Worm (Caenorhabditis elegans) whole organism, young adult: ENCODE measurements around the gene gba-2.
"Not testable (repeated sequence)": the region's sequence is repeated elsewhere in the genome, so short reads cannot be mapped to it uniquely, and the experiment has no call there.

Experiments used
- B0019.2 ChIP-seq: fragments of 200-800 bp; sonication (Bioruptor generic); conservative IDR thresholded peaks from 2 replicates; pipeline ENCODE4 v1.3.6; 2022; ENCODE audit warnings: missing genetic modification reagents, missing genetic modification characterization, missing compliant biosample characterization
- B0035.1 ChIP-seq: sonication (generic microtip); optimal IDR thresholded peaks from 2 replicates; lab custom pipeline; 2016; ENCODE audit warnings: missing genetic modification characterization, mild to moderate bottlenecking, missing compliant biosample characterization, missing genotype, missing genetic modification reagents
- B0336.3 ChIP-seq: fragments of 200-800 bp; sonication (Bioruptor generic); IDR thresholded peaks from 2 replicates; pipeline ENCODE4 v1.3.6; 2022; ENCODE audit warnings: missing genetic modification characterization, missing compliant biosample characterization
- F39B2.1 ChIP-seq: fragments of 200-800 bp; sonication (Bioruptor generic); IDR thresholded peaks from 2 replicates; pipeline ENCODE4 v1.3.6; 2022; ENCODE audit warnings: missing genetic modification reagents, missing genetic modification characterization, missing compliant biosample characterization
- F49E8.2 ChIP-seq: sonication (generic microtip); optimal IDR thresholded peaks from 3 replicates; lab custom pipeline; 2017; ENCODE audit warnings: missing genetic modification characterization, mild to moderate bottlenecking, missing compliant biosample characterization, antibody characterized with exemption, moderate library complexity; ENCODE audit not compliant: insufficient read depth
- F52B5.7 ChIP-seq: sonication (generic microtip); optimal IDR thresholded peaks from 2 replicates; lab custom pipeline; 2016; ENCODE audit warnings: mild to moderate bottlenecking, missing genetic modification characterization, missing compliant biosample characterization
- F55B11.4 ChIP-seq: sonication (generic microtip); optimal IDR thresholded peaks from 2 replicates; lab custom pipeline; 2016; ENCODE audit warnings: missing compliant biosample characterization, missing genetic modification characterization, borderline replicate concordance; ENCODE audit not compliant: insufficient read depth
- T07F8.4 ChIP-seq: sonication (generic microtip); optimal IDR thresholded peaks from 2 replicates; lab custom pipeline; 2016; ENCODE audit warnings: mild to moderate bottlenecking, missing genetic modification characterization, moderate library complexity, missing compliant biosample characterization
- Y56A3A.18 ChIP-seq: fragments of 200-800 bp; sonication (Bioruptor generic); IDR thresholded peaks from 2 replicates; pipeline ENCODE4 v1.3.6; 2022; ENCODE audit warnings: missing genetic modification reagents, missing genetic modification characterization, missing compliant biosample characterization
- Y67H2A.10 ChIP-seq: fragments of 200-800 bp; sonication (Bioruptor generic); conservative IDR thresholded peaks from 2 replicates; pipeline ENCODE4 v1.3.6; 2022; ENCODE audit warnings: missing genetic modification reagents, missing genetic modification characterization, missing compliant biosample characterization
- aptf-2 ChIP-seq: fragments of 200-800 bp; sonication (Bioruptor generic); conservative IDR thresholded peaks from 2 replicates; pipeline ENCODE4 v1.3.6; 2022; ENCODE audit warnings: missing genetic modification reagents, missing genetic modification characterization, missing compliant biosample characterization
- atf-7 ChIP-seq: sonication (generic microtip); optimal IDR thresholded peaks from 2 replicates; lab custom pipeline; 2017; ENCODE audit warnings: mild to moderate bottlenecking, missing genetic modification characterization, missing compliant biosample characterization
- bed-2 ChIP-seq: fragments of 200-800 bp; sonication (Bioruptor generic); IDR thresholded peaks from 2 replicates; pipeline ENCODE4 v1.3.6; 2022; ENCODE audit warnings: missing genetic modification reagents, missing genetic modification characterization, missing compliant biosample characterization
- ccch-3 ChIP-seq: fragments of 200-800 bp; sonication (Bioruptor generic); optimal IDR thresholded peaks from 2 replicates; lab custom pipeline; 2018; ENCODE audit warnings: mild to moderate bottlenecking, missing genetic modification characterization, missing compliant biosample characterization
- ceh-27 ChIP-seq: fragments of 200-800 bp; sonication (Bioruptor generic); optimal IDR thresholded peaks from 2 replicates; lab custom pipeline; 2018; ENCODE audit warnings: mild to moderate bottlenecking, missing genetic modification characterization, moderate library complexity, missing compliant biosample characterization
- die-1 ChIP-seq: sonication (generic microtip); optimal IDR thresholded peaks from 2 replicates; lab custom pipeline; 2016; ENCODE audit warnings: missing genotype, mild to moderate bottlenecking, missing genetic modification characterization, missing compliant biosample characterization
- egl-44 ChIP-seq: fragments of 200-800 bp; sonication (Bioruptor generic); IDR thresholded peaks from 2 replicates; pipeline ENCODE4 v1.3.6; 2022; ENCODE audit warnings: missing genetic modification reagents, missing genetic modification characterization, missing compliant biosample characterization
- egrh-3 ChIP-seq: fragments of 200-800 bp; sonication (Bioruptor generic); IDR thresholded peaks from 2 replicates; pipeline ENCODE4 v1.3.6; 2022; ENCODE audit warnings: missing genetic modification reagents, missing genetic modification characterization, missing compliant biosample characterization
- lin-35 ChIP-seq, 3 experiments: fragments of 150-350 bp in 2 of 3; sonication (generic microtip) in 1 of 3; optimal IDR thresholded peaks; 2 replicates each; lab custom pipeline; 2014 to 2018; ENCODE audit warnings: missing biosample characterization in 3 of 3, missing genetic modification characterization in 3 of 3, missing genetic modification reagents in 3 of 3
- lin-54 ChIP-seq: fragments of 200-800 bp; sonication (Bioruptor generic); optimal IDR thresholded peaks from 2 replicates; lab custom pipeline; 2018; ENCODE audit warnings: mild to moderate bottlenecking, missing genetic modification characterization, missing compliant biosample characterization
- madf-3 ChIP-seq: fragments of 200-800 bp; sonication (Bioruptor generic); IDR thresholded peaks from 2 replicates; pipeline ENCODE4 v1.3.6; 2022; ENCODE audit warnings: missing genetic modification reagents, missing genetic modification characterization, missing compliant biosample characterization
- mcd-1 ChIP-seq: fragments of 200-800 bp; sonication (Bioruptor generic); IDR thresholded peaks from 2 replicates; pipeline ENCODE4 v1.3.6; 2022; ENCODE audit warnings: missing genetic modification reagents, missing genetic modification characterization, missing compliant biosample characterization
- mel-28 ChIP-seq: sonication (generic microtip); optimal IDR thresholded peaks from 2 replicates; lab custom pipeline; 2016; ENCODE audit warnings: borderline replicate concordance, mild to moderate bottlenecking, missing genetic modification characterization, missing compliant biosample characterization
- nhr-80 ChIP-seq: sonication (generic microtip); optimal IDR thresholded peaks from 2 replicates; lab custom pipeline; 2016; ENCODE audit warnings: missing genetic modification characterization, missing compliant biosample characterization
- snpc-1.3 ChIP-seq: sonication (generic microtip); optimal IDR thresholded peaks from 2 replicates; lab custom pipeline; 2017; ENCODE audit warnings: missing genetic modification characterization, mild to moderate bottlenecking, missing compliant biosample characterization, antibody characterized with exemption, moderate library complexity, missing genotype, missing genetic modification reagents; ENCODE audit not compliant: insufficient read depth
- xnd-1 ChIP-seq: sonication (generic microtip); optimal IDR thresholded peaks from 2 replicates; lab custom pipeline; 2016; ENCODE audit warnings: missing genotype, missing genetic modification reagents, missing genetic modification characterization, missing compliant biosample characterization
- zim-3 ChIP-seq: sonication (generic microtip); optimal IDR thresholded peaks from 2 replicates; lab custom pipeline; 2017; ENCODE audit warnings: mild to moderate bottlenecking, missing genetic modification characterization, moderate library complexity, missing compliant biosample characterization
- ztf-18 ChIP-seq: sonication (generic microtip); optimal IDR thresholded peaks from 2 replicates; lab custom pipeline; 2016; ENCODE audit warnings: missing genotype, mild to moderate bottlenecking, missing genetic modification characterization, missing compliant biosample characterization
- ztf-22 ChIP-seq: fragments of 200-800 bp; sonication (Bioruptor generic); optimal IDR thresholded peaks from 2 replicates; lab custom pipeline; 2018; ENCODE audit warnings: mild to moderate bottlenecking, missing genetic modification characterization, moderate library complexity, missing compliant biosample characterization

Gene gba-2

ce11 chrII:2176688-2177087 is 9.5 kb downstream of the gba-2 start, which contains the start of gene gba-1:
TSS of gene gba-1 (plus strand) at chrII:2176741.
- TF ChIP-seq B0035.1 (tag; lab: Kevin White, UChicago) (no peak), nhr-80 (tag; lab: Kevin White, UChicago) (peak; percentile 38), B0019.2 (GFP tag; lab: Robert Waterston, UW) (no peak)

- TF ChIP-seq atf-7 (tag; lab: Kevin White, UChicago) = no peak
- TF ChIP-seq ztf-18 (tag; lab: Kevin White, UChicago) = no peak
- no peak for TF ChIP-seq die-1 (tag; lab: Kevin White, UChicago)
- TF ChIP-seq Y67H2A.10 (GFP tag; lab: Robert Waterston, UW) = no peak
- TF ChIP-seq egrh-3 (GFP tag; lab: Robert Waterston, UW) = no peak
- TF ChIP-seq ceh-27 (GFP tag; lab: Kevin White, UChicago) = no peak
- TF ChIP-seq xnd-1 (tag; lab: Kevin White, UChicago) = no peak
- no peak for TF ChIP-seq ztf-22
- TF ChIP-seq B0336.3 = no peak
- no peak for TF ChIP-seq mel-28 (tag; lab: Kevin White, UChicago)
- TF ChIP-seq F39B2.1 (GFP tag; lab: Robert Waterston, UW) = no peak
These were observed 10.9 kb downstream of the gba-2 start, which contains the start of gene C33C12.7 for ce11 chrII:2175367-2175766. TSS of gene C33C12.7 (minus strand) at chrII:2175467.

ce11 chrII:2170085-2170484 is 16.1 kb downstream of the gba-2 start, which contains the start of gene C33C12.12:
TSS of gene C33C12.12 (minus strand) at chrII:2170185.
- TF ChIP-seq egl-44 (GFP tag; lab: Robert Waterston, UW) (no peak), T07F8.4 (no peak), F49E8.2 (tag; lab: Kevin White, UChicago) (no peak), snpc-1.3 (tag; lab: Kevin White, UChicago) (no peak)

ce11 chrII:2168374-2168773 is 17.9 kb downstream of the gba-2 start, which contains the start of gene fbxb-38:
TSS of gene fbxb-38 (minus strand) at chrII:2168763.
- TF ChIP-seq mel-28 (tag; lab: Kevin White, UChicago) (no peak), F39B2.1 (GFP tag; lab: Robert Waterston, UW) (no peak), aptf-2 (GFP tag; lab: Robert Waterston, UW) (no peak)
- TF ChIP-seq, all 124 proteins: peak for 0

- no peak for TF ChIP-seq madf-3 (GFP tag; lab: Robert Waterston, UW)
These were observed 19.9 kb downstream of the gba-2 start, which contains the start of gene C33C12.4 for ce11 chrII:2166376-2166775. TSS of gene C33C12.4 (minus strand) at chrII:2166476.

ce11 chrII:2163370-2163882 is 22.8 kb downstream of the gba-2 start, which contains the start of gene C33C12.11:
TSS of gene C33C12.11 (minus strand) at chrII:2163832.
- TF ChIP-seq egrh-3 (GFP tag; lab: Robert Waterston, UW) = peak; percentile 59; the same call in 1 of the 2 replicates
- TF ChIP-seq, all 124 proteins: peak for 1; not testable (repeated sequence) for 123

ce11 chrII:2153708-2154107 is 32.5 kb downstream of the gba-2 start, which contains the start of gene math-18:
TSS of gene math-18 (plus strand) at chrII:2154008.
- not testable (repeated sequence) for TF ChIP-seq lin-54 (GFP tag; lab: Kevin White, UChicago); lin-35 (GFP tag; optimal IDR thresholded peaks at IDR 0.05; lab: Kevin White, UChicago); F52B5.7

ce11 chrII:2152455-2152854 is 33.8 kb downstream of the gba-2 start:
- TF ChIP-seq bed-2 (GFP tag; lab: Robert Waterston, UW) (no peak), mcd-1 (GFP tag; lab: Robert Waterston, UW) (no peak), F52B5.7 (no peak), F55B11.4 (tag; lab: Kevin White, UChicago) (no peak), zim-3 (tag; lab: Kevin White, UChicago) (no peak), ccch-3 (no peak), nhr-80 (tag; lab: Kevin White, UChicago) (peak; percentile 5), Y56A3A.18 (no peak)
